Worm (Caenorhabditis elegans): Measurements from ENCODE around the gene F58B4.7.

The F58B4.7 gene

ce11 chrV:10897172-10897571, 26.0 kb downstream of the F58B4.7 start (continued):
- TF ChIP-seq ceh-9 (tag; optimal IDR thresholded peaks at IDR 0.05) = peak; percentile 11
- peak; percentile 92 for TF ChIP-seq pqm-1 (tag; optimal IDR thresholded peaks at IDR 0.05)
- TF ChIP-seq zag-1 (tag; optimal IDR thresholded peaks at IDR 0.05) = peak; percentile 89
- TF ChIP-seq ceh-16 (tag; optimal IDR thresholded peaks at IDR 0.05) = peak; percentile 28
- peak; percentile 97 for TF ChIP-seq jun-1 (tag; optimal IDR thresholded peaks at IDR 0.05)
- TF ChIP-seq unc-62 (GFP tag; optimal IDR thresholded peaks at IDR 0.05) = peak; percentile 91
- peak; percentile 90 for TF ChIP-seq ztf-4 (tag; optimal IDR thresholded peaks at IDR 0.05)
- TF ChIP-seq R02D3.7 (tag; optimal IDR thresholded peaks at IDR 0.05) = peak; percentile 94

- TF ChIP-seq fkh-10 (GFP tag; optimal IDR thresholded peaks at IDR 0.05) (no peak), nhr-77 (tag; optimal IDR thresholded peaks at IDR 0.05) (no peak), nhr-28 (tag; optimal IDR thresholded peaks at IDR 0.05) (no peak), nhr-237 (tag; optimal IDR thresholded peaks at IDR 0.05) (no peak), R02D3.7 (tag; optimal IDR thresholded peaks at IDR 0.05) (no peak), ceh-82 (tag; optimal IDR thresholded peaks at IDR 0.05) (no peak), egl-27 (tag; optimal IDR thresholded peaks at IDR 0.05) (no peak)
These were observed 26.2 kb downstream of the F58B4.7 start, which contains the start of gene sec-61.G for ce11 chrV:10897106-10897171. Gene sec-61.G, minus strand, starts transcription at chrV:10897143.

- TF ChIP-seq egl-27 (tag; optimal IDR thresholded peaks at IDR 0.05) = no peak
- no peak for TF ChIP-seq snpc-4 (tag; optimal IDR thresholded peaks at IDR 0.05)
- no peak for TF ChIP-seq daf-12 (tag; optimal IDR thresholded peaks at IDR 0.05)
- no peak for TF ChIP-seq nhr-43 (tag; optimal IDR thresholded peaks at IDR 0.05; ENCODE audit: poor library complexity, severe bottlenecking)
- no peak for TF ChIP-seq nhr-11 (tag; optimal IDR thresholded peaks at IDR 0.05)
- no peak for TF ChIP-seq sea-2 (GFP tag; optimal IDR thresholded peaks at IDR 0.05)
- TF ChIP-seq nhr-67 (tag; optimal IDR thresholded peaks at IDR 0.05) = no peak
- TF ChIP-seq elt-2 (tag; optimal IDR thresholded peaks at IDR 0.05) = no peak
- no peak for TF ChIP-seq pqm-1 (tag; optimal IDR thresholded peaks at IDR 0.05)
- TF ChIP-seq nhr-25 (tag; optimal IDR thresholded peaks at IDR 0.05) = no peak
- TF ChIP-seq mml-1 (tag; optimal IDR thresholded peaks at IDR 0.05) = no peak
- TF ChIP-seq nfya-1 (tag; optimal IDR thresholded peaks at IDR 0.05; ENCODE audit: insufficient read depth) = no peak
- no peak for TF ChIP-seq hmg-11 (tag; optimal IDR thresholded peaks at IDR 0.05)
- no peak for TF ChIP-seq nhr-77 (tag; optimal IDR thresholded peaks at IDR 0.05)
- no peak for TF ChIP-seq fos-1 (tag; optimal IDR thresholded peaks at IDR 0.05)
- no peak for TF ChIP-seq lin-15B (tag; optimal IDR thresholded peaks at IDR 0.05)
These were observed 26.4 kb downstream of the F58B4.7 start for ce11 chrV:10896706-10897105.

ce11 chrV:10896295-10896694, 26.8 kb downstream of the F58B4.7 start, which contains the start of gene F32D8.13:
Gene F32D8.13, minus strand, starts transcription at chrV:10896543.
- TF ChIP-seq sea-2 (GFP tag; optimal IDR thresholded peaks at IDR 0.05) (no peak), skn-1 (tag; optimal IDR thresholded peaks at IDR 0.05) (no peak), nhr-28 (tag; optimal IDR thresholded peaks at IDR 0.05) (no peak), nhr-23 (tag; optimal IDR thresholded peaks at IDR 0.05) (peak; percentile 18), mdl-1 (tag; optimal IDR thresholded peaks at IDR 0.05) (no peak), snpc-4 (tag; optimal IDR thresholded peaks at IDR 0.05) (no peak), fkh-2 (tag; optimal IDR thresholded peaks at IDR 0.05) (no peak), hmg-11 (tag; optimal IDR thresholded peaks at IDR 0.05) (no peak), elt-2 (tag; optimal IDR thresholded peaks at IDR 0.05) (no peak), nhr-43 (tag; optimal IDR thresholded peaks at IDR 0.05; ENCODE audit: poor library complexity, severe bottlenecking) (peak; percentile 5)

ce11 chrV:10894601-10895000, 28.5 kb downstream of the F58B4.7 start, which contains the start of the genes F32D8.14 and F32D8.5:
Gene F32D8.14, minus strand, starts transcription at chrV:10894788.
Gene F32D8.5, plus strand, starts transcription at chrV:10894800.
- TF ChIP-seq nhr-28 (tag; optimal IDR thresholded peaks at IDR 0.05) = no peak
- peak; percentile 88 for TF ChIP-seq nhr-25 (tag; optimal IDR thresholded peaks at IDR 0.05)
- TF ChIP-seq ztf-11 (tag; optimal IDR thresholded peaks at IDR 0.05) = no peak
- TF ChIP-seq snpc-4 (tag; optimal IDR thresholded peaks at IDR 0.05) = peak; percentile 88
- peak; percentile 50 for TF ChIP-seq lsy-12 (tag; optimal IDR thresholded peaks at IDR 0.05)
- TF ChIP-seq zag-1 (tag; optimal IDR thresholded peaks at IDR 0.05) = no peak
- no peak for TF ChIP-seq eor-1 (tag; optimal IDR thresholded peaks at IDR 0.05)
- TF ChIP-seq pqm-1 (tag; optimal IDR thresholded peaks at IDR 0.05) = peak; percentile 40
- TF ChIP-seq ceh-16 (tag; optimal IDR thresholded peaks at IDR 0.05) = no peak
- peak; percentile 65 for TF ChIP-seq elt-1 (tag; optimal IDR thresholded peaks at IDR 0.05)
- TF ChIP-seq skn-1 (tag; optimal IDR thresholded peaks at IDR 0.05) = peak; percentile 50
- TF ChIP-seq pha-4 (tag; optimal IDR thresholded peaks at IDR 0.05) = peak; percentile 81
- TF ChIP-seq daf-12 (tag; optimal IDR thresholded peaks at IDR 0.05) = no peak
- peak; percentile 79 for TF ChIP-seq egl-5 (tag; optimal IDR thresholded peaks at IDR 0.05)
- peak; percentile 53 for TF ChIP-seq ztf-4 (tag; optimal IDR thresholded peaks at IDR 0.05)
- TF ChIP-seq nhr-23 (tag; optimal IDR thresholded peaks at IDR 0.05) = peak; percentile 91
- TF ChIP-seq ceh-9 (tag; optimal IDR thresholded peaks at IDR 0.05) = no peak
- TF ChIP-seq nfya-1 (tag; optimal IDR thresholded peaks at IDR 0.05; ENCODE audit: insufficient read depth) = peak; percentile 81
- TF ChIP-seq nhr-76 (tag; optimal IDR thresholded peaks at IDR 0.05) = no peak
- peak; percentile 90 for TF ChIP-seq lin-39 (tag; optimal IDR thresholded peaks at IDR 0.05)
- TF ChIP-seq lin-15B (tag; optimal IDR thresholded peaks at IDR 0.05) = peak; percentile 92
- TF ChIP-seq hmg-11 (tag; optimal IDR thresholded peaks at IDR 0.05) = peak; percentile 53
- no peak for TF ChIP-seq nhr-67 (tag; optimal IDR thresholded peaks at IDR 0.05)
- peak; percentile 51 for TF ChIP-seq ceh-28 (tag; optimal IDR thresholded peaks at IDR 0.05)
- TF ChIP-seq ceh-82 (tag; optimal IDR thresholded peaks at IDR 0.05) = peak; percentile 5
- TF ChIP-seq mdl-1 (tag; optimal IDR thresholded peaks at IDR 0.05) = no peak
- no peak for TF ChIP-seq nhr-12 (tag; optimal IDR thresholded peaks at IDR 0.05)
- TF ChIP-seq R02D3.7 (tag; optimal IDR thresholded peaks at IDR 0.05) = peak; percentile 41
- TF ChIP-seq fos-1 (tag; optimal IDR thresholded peaks at IDR 0.05) = no peak
- no peak for TF ChIP-seq elt-3 (tag; optimal IDR thresholded peaks at IDR 0.05)
- no peak for TF ChIP-seq fkh-10 (GFP tag; optimal IDR thresholded peaks at IDR 0.05)
- peak; percentile 42 for TF ChIP-seq ZK546.5 (tag; optimal IDR thresholded peaks at IDR 0.05)
- TF ChIP-seq nhr-43 (tag; optimal IDR thresholded peaks at IDR 0.05; ENCODE audit: poor library complexity, severe bottlenecking) = peak; percentile 93
